Worm (Caenorhabditis elegans): ENCODE measurements around the gene T04A6.2.

- TF ChIP-seq lsy-2 (tag; optimal IDR thresholded peaks at IDR 0.05) = peak; percentile 84
- TF ChIP-seq nhr-28 (tag; optimal IDR thresholded peaks at IDR 0.05) = no peak
- no peak for TF ChIP-seq blmp-1 (tag; optimal IDR thresholded peaks at IDR 0.05)
- TF ChIP-seq snpc-4 (tag; optimal IDR thresholded peaks at IDR 0.05) = no peak
- peak; percentile 63 for TF ChIP-seq unc-62 (GFP tag; optimal IDR thresholded peaks at IDR 0.05)
- TF ChIP-seq elt-3 (tag; optimal IDR thresholded peaks at IDR 0.05) = peak; percentile 18
- peak; percentile 75 for TF ChIP-seq hlh-1 (tag; optimal IDR thresholded peaks at IDR 0.05)
Observed at ce11 chrIII:7572781-7573400, 41.7 kb upstream of the T04A6.2 start, which contains the start of the genes rpl-9 and lpd-7.
